Worm (Caenorhabditis elegans) whole organism, L4/young adult: Measurements from ENCODE around the gene srz-105.

Experiments used
- W03F9.2 ChIP-seq: fragments of 150-350 bp; optimal IDR thresholded peaks from 2 replicates; lab custom pipeline; 2014; ENCODE audit warnings: missing biosample characterization, missing genetic modification characterization
- dao-5 ChIP-seq: sonication (generic microtip); optimal IDR thresholded peaks from 2 replicates; lab custom pipeline; 2016; ENCODE audit warnings: missing genotype, missing genetic modification characterization, moderate library complexity, missing compliant biosample characterization

DNA sequence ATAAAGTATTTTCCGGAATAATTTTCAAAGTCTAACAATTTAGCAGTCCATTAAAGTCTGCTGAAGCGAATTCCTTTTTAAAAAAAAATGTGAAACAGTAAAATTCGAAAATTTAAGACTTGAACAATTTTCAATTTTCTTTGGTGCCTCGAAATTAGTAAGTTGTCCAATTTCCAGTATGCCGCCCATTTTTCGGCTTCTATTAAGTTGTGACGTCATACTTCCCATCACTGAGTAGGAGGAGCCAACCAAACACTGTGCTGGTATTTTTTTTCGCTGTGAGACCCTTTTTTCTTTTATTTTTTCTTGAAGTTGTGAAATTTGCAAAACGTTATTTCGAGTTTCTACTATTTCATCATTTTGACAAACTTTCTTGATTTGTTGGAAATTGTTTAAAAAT is 45.9 kb downstream of the srz-105 start:
- no peak for TF ChIP-seq W03F9.2 (tag; lab: Kevin White, UChicago)
- TF ChIP-seq dao-5 = no peak
